Fruit fly (Drosophila melanogaster) whole organism, embryonic: ENCODE data around the gene Gip.

Experiments used
- Ada2b ChIP-seq: fragments of 200-800 bp; sonication (Bioruptor generic); IDR thresholded peaks from 2 replicates; pipeline ENCODE4 v1.3.6; 2022; ENCODE audit warnings: missing biosample characterization, missing genetic modification characterization
- Asciz ChIP-seq: fragments of 200-800 bp; sonication (Bioruptor generic); optimal IDR thresholded peaks from 2 replicates; lab custom pipeline; 2017; ENCODE audit warnings: missing biosample characterization, mild to moderate bottlenecking, missing genetic modification characterization, missing genetic modification reagents
- B-H2 ChIP-seq: fragments of 200-800 bp; sonication (Bioruptor generic); optimal IDR thresholded peaks from 2 replicates; lab custom pipeline; 2018; ENCODE audit warnings: missing biosample characterization, mild to moderate bottlenecking, missing genetic modification characterization
- CG10147 ChIP-seq: fragments of 200-800 bp; sonication (Bioruptor generic); optimal IDR thresholded peaks from 2 replicates; lab custom pipeline; 2019; ENCODE audit warnings: missing biosample characterization, mild to moderate bottlenecking, missing genetic modification characterization, moderate library complexity
- CG10366 ChIP-seq: fragments of 200-800 bp; sonication (Bioruptor generic); IDR thresholded peaks from 2 replicates; pipeline ENCODE4 v1.3.6; 2022; ENCODE audit warnings: missing biosample characterization, missing genetic modification characterization
- CG11093 ChIP-seq: fragments of 200-800 bp; sonication (Bioruptor generic); IDR thresholded peaks from 3 replicates; pipeline ENCODE4 v1.3.6; 2022; ENCODE audit warnings: missing biosample characterization, missing genetic modification characterization
- CG12155 ChIP-seq: fragments of 200-800 bp; sonication (Bioruptor generic); optimal IDR thresholded peaks from 3 replicates; lab custom pipeline; 2016; ENCODE audit warnings: missing biosample characterization, missing genetic modification characterization
- CG12942 ChIP-seq: fragments of 200-800 bp; sonication (Bioruptor generic); optimal IDR thresholded peaks from 3 replicates; lab custom pipeline; 2016; ENCODE audit warnings: missing biosample characterization, missing genetic modification characterization
- CG14014 ChIP-seq: fragments of 200-800 bp; sonication (Bioruptor generic); IDR thresholded peaks from 2 replicates; pipeline ENCODE4 v1.3.6; 2022; ENCODE audit warnings: missing biosample characterization, missing genetic modification characterization
- CG14710 ChIP-seq: fragments of 200-800 bp; sonication (Bioruptor generic); optimal IDR thresholded peaks from 3 replicates; lab custom pipeline; 2019; ENCODE audit warnings: missing biosample characterization, mild to moderate bottlenecking, missing genetic modification characterization, moderate library complexity
- CG14860 ChIP-seq: fragments of 200-800 bp; sonication (Bioruptor generic); IDR thresholded peaks from 3 replicates; pipeline ENCODE4 v1.3.6; 2022; ENCODE audit warnings: missing biosample characterization, missing genetic modification characterization; ENCODE audit not compliant: partially characterized antibody
- CG17361 ChIP-seq: fragments of 200-800 bp; sonication (Bioruptor generic); IDR thresholded peaks from 3 replicates; pipeline ENCODE4 v1.3.6; 2022; ENCODE audit warnings: missing biosample characterization, missing genetic modification characterization
- CG18476 ChIP-seq: fragments of 200-800 bp; sonication (Bioruptor generic); optimal IDR thresholded peaks from 2 replicates; lab custom pipeline; 2016; ENCODE audit warnings: missing biosample characterization, mild to moderate bottlenecking, missing genetic modification characterization
- CG31224 ChIP-seq: fragments of 200-800 bp; sonication (Bioruptor generic); IDR thresholded peaks from 2 replicates; pipeline ENCODE4 v1.3.6; 2022; ENCODE audit warnings: missing biosample characterization, missing genetic modification characterization
- CG32532 ChIP-seq: fragments of 200-800 bp; sonication (Bioruptor generic); IDR thresholded peaks from 2 replicates; pipeline ENCODE4 v1.3.6; 2022; ENCODE audit warnings: missing biosample characterization, missing genetic modification characterization
- CG3281 ChIP-seq: fragments of 200-800 bp; sonication (Bioruptor generic); optimal IDR thresholded peaks from 3 replicates; lab custom pipeline; 2017; ENCODE audit warnings: missing biosample characterization, mild to moderate bottlenecking, missing genetic modification characterization
- CG34376 ChIP-seq: fragments of 200-800 bp; sonication (Bioruptor generic); optimal IDR thresholded peaks from 2 replicates; lab custom pipeline; 2018; ENCODE audit warnings: missing biosample characterization, mild to moderate bottlenecking, missing genetic modification characterization
- CG4820 ChIP-seq: fragments of 200-800 bp; sonication (Bioruptor generic); optimal IDR thresholded peaks from 3 replicates; lab custom pipeline; 2016; ENCODE audit warnings: missing biosample characterization, missing genetic modification characterization
- CG5245 ChIP-seq: fragments of 200-800 bp; sonication (Bioruptor generic); optimal IDR thresholded peaks from 3 replicates; lab custom pipeline; 2016; ENCODE audit warnings: missing biosample characterization, missing genetic modification characterization
- CG6765 ChIP-seq: fragments of 200-800 bp; sonication (Bioruptor generic); optimal IDR thresholded peaks from 3 replicates; lab custom pipeline; 2017; ENCODE audit warnings: missing biosample characterization, mild to moderate bottlenecking, missing genetic modification characterization
- CG7357 ChIP-seq: fragments of 200-800 bp; sonication (Bioruptor generic); IDR thresholded peaks from 3 replicates; pipeline ENCODE4 v1.3.6; 2022; ENCODE audit warnings: missing biosample characterization, missing genetic modification characterization
- Chrac-16 ChIP-seq: fragments of 200-800 bp; sonication (Bioruptor generic); optimal IDR thresholded peaks from 3 replicates; lab custom pipeline; 2016; ENCODE audit warnings: missing biosample characterization, missing genetic modification characterization
- Drgx ChIP-seq: fragments of 200-800 bp; sonication (Bioruptor generic); IDR thresholded peaks from 2 replicates; pipeline ENCODE4 v1.3.6; 2022; ENCODE audit warnings: missing biosample characterization, missing genetic modification characterization
- Elba2 ChIP-seq: fragments of 200-800 bp; sonication (Bioruptor generic); optimal IDR thresholded peaks from 3 replicates; lab custom pipeline; 2016; ENCODE audit warnings: missing biosample characterization, missing genetic modification characterization
- HHEX ChIP-seq: fragments of 200-800 bp; sonication (Bioruptor generic); optimal IDR thresholded peaks from 3 replicates; lab custom pipeline; 2017; ENCODE audit warnings: missing biosample characterization, mild to moderate bottlenecking, missing genetic modification characterization, missing genetic modification reagents
- Max ChIP-seq: fragments of 200-800 bp; sonication (Bioruptor generic); optimal IDR thresholded peaks from 2 replicates; lab custom pipeline; 2016; ENCODE audit warnings: missing biosample characterization, mild to moderate bottlenecking, missing genetic modification characterization
- Med ChIP-seq: fragments of 200-800 bp; sonication (Bioruptor generic); peaks from one replicate; lab custom pipeline; 2016; ENCODE audit warnings: missing biosample characterization, missing genetic modification characterization, mild to moderate bottlenecking, inconsistent platforms, moderate library complexity
- Myb ChIP-seq: fragments of 200-800 bp; sonication (Bioruptor generic); optimal IDR thresholded peaks from 2 replicates; lab custom pipeline; 2016; ENCODE audit warnings: missing biosample characterization, missing genetic modification characterization
- Spps ChIP-seq: fragments of 200-800 bp; sonication (Bioruptor generic); optimal IDR thresholded peaks from 2 replicates; lab custom pipeline; 2018; ENCODE audit warnings: missing biosample characterization, mild to moderate bottlenecking, missing genetic modification characterization
- Sry-δ ChIP-seq: fragments of 200-800 bp; sonication (Bioruptor generic); optimal IDR thresholded peaks from 2 replicates; lab custom pipeline; 2016; ENCODE audit warnings: missing biosample characterization, missing genetic modification characterization
- amos ChIP-seq: fragments of 200-800 bp; sonication (Bioruptor generic); IDR thresholded peaks from 2 replicates; pipeline ENCODE4 v1.3.6; 2022; ENCODE audit warnings: missing biosample characterization, missing genetic modification characterization; ENCODE audit not compliant: partially characterized antibody
- bigmax ChIP-seq: fragments of 200-800 bp; sonication (Bioruptor generic); optimal IDR thresholded peaks from 2 replicates; lab custom pipeline; 2018; ENCODE audit warnings: missing biosample characterization, mild to moderate bottlenecking, missing genetic modification characterization
- cad ChIP-seq: fragments of >200 bp; optimal IDR thresholded peaks from 2 replicates; lab custom pipeline; 2017; ENCODE audit warnings: missing biosample characterization, missing genetic modification characterization
- chif ChIP-seq, 2 experiments: fragments of 200-800 bp; sonication (Bioruptor generic); optimal IDR thresholded peaks; 3 replicates each; lab custom pipeline; 2016; ENCODE audit warnings: missing biosample characterization in 2 of 2, missing genetic modification characterization in 2 of 2
- dan ChIP-seq: fragments of 200-800 bp; sonication (Bioruptor generic); IDR thresholded peaks from 2 replicates; pipeline ENCODE4 v1.3.6; 2022; ENCODE audit warnings: missing biosample characterization, missing genetic modification characterization
- dmrt11E ChIP-seq: fragments of 200-800 bp; sonication (Bioruptor generic); optimal IDR thresholded peaks from 3 replicates; lab custom pipeline; 2018; ENCODE audit warnings: missing biosample characterization, mild to moderate bottlenecking, missing genetic modification characterization, moderate library complexity
- ems ChIP-seq: fragments of 200-800 bp; sonication (Bioruptor generic); optimal IDR thresholded peaks from 3 replicates; lab custom pipeline; 2016; ENCODE audit warnings: missing biosample characterization, missing genetic modification characterization
- grau ChIP-seq: fragments of 200-800 bp; optimal IDR thresholded peaks from 3 replicates; lab custom pipeline; 2019; ENCODE audit warnings: missing biosample characterization, mild to moderate bottlenecking, missing genetic modification characterization, moderate library complexity
- gt ChIP-seq: fragments of 200-800 bp; sonication (Bioruptor generic); IDR thresholded peaks from 2 replicates; pipeline ENCODE4 v1.3.6; 2022; ENCODE audit warnings: missing biosample characterization, missing genetic modification characterization
- ind ChIP-seq: fragments of 200-800 bp; sonication (Bioruptor generic); optimal IDR thresholded peaks from 3 replicates; lab custom pipeline; 2016; ENCODE audit warnings: missing biosample characterization, missing genetic modification characterization
- jigr1 ChIP-seq: fragments of 200-800 bp; sonication (Bioruptor generic); IDR thresholded peaks from 3 replicates; pipeline ENCODE4 v1.3.6; 2022; ENCODE audit warnings: missing biosample characterization, missing genetic modification characterization
- lilli ChIP-seq: fragments of 200-800 bp; sonication (Bioruptor generic); optimal IDR thresholded peaks from 3 replicates; lab custom pipeline; 2016; ENCODE audit warnings: missing biosample characterization, missing genetic modification characterization
- pb ChIP-seq: fragments of 200-800 bp; sonication (Bioruptor generic); optimal IDR thresholded peaks from 3 replicates; lab custom pipeline; 2016; ENCODE audit warnings: missing biosample characterization, missing genetic modification characterization
- phol ChIP-seq: fragments of 200-800 bp; sonication (Bioruptor generic); optimal IDR thresholded peaks from 3 replicates; lab custom pipeline; 2018; ENCODE audit warnings: missing biosample characterization, mild to moderate bottlenecking, missing genetic modification characterization, moderate library complexity
- pnt ChIP-seq: fragments of 200-800 bp; sonication (Bioruptor generic); optimal IDR thresholded peaks from 3 replicates; lab custom pipeline; 2016; ENCODE audit warnings: missing biosample characterization, missing genetic modification characterization
- pros ChIP-seq: fragments of 200-800 bp; sonication (Bioruptor generic); optimal IDR thresholded peaks from 3 replicates; lab custom pipeline; 2019; ENCODE audit warnings: missing biosample characterization, mild to moderate bottlenecking, missing genetic modification characterization, moderate library complexity
- row ChIP-seq: fragments of 200-800 bp; sonication (Bioruptor generic); IDR thresholded peaks from 3 replicates; pipeline ENCODE4 v1.3.6; 2022; ENCODE audit warnings: missing biosample characterization, missing genetic modification characterization
- salm ChIP-seq: fragments of 200-800 bp; sonication (Bioruptor generic); optimal IDR thresholded peaks from 2 replicates; lab custom pipeline; 2018; ENCODE audit warnings: missing biosample characterization, mild to moderate bottlenecking, missing genetic modification characterization
- scrt ChIP-seq: fragments of 200-800 bp; sonication (Bioruptor generic); optimal IDR thresholded peaks from 2 replicates; lab custom pipeline; 2018; ENCODE audit warnings: missing biosample characterization, mild to moderate bottlenecking, missing genetic modification characterization, moderate library complexity
- yki ChIP-seq: fragments of >200 bp; optimal IDR thresholded peaks from 3 replicates; lab custom pipeline; 2018
- zf30C ChIP-seq: fragments of 200-800 bp; sonication (Bioruptor generic); optimal IDR thresholded peaks from 3 replicates; lab custom pipeline; 2018; ENCODE audit warnings: missing biosample characterization, mild to moderate bottlenecking, missing genetic modification characterization

Gip gene

DNA sequence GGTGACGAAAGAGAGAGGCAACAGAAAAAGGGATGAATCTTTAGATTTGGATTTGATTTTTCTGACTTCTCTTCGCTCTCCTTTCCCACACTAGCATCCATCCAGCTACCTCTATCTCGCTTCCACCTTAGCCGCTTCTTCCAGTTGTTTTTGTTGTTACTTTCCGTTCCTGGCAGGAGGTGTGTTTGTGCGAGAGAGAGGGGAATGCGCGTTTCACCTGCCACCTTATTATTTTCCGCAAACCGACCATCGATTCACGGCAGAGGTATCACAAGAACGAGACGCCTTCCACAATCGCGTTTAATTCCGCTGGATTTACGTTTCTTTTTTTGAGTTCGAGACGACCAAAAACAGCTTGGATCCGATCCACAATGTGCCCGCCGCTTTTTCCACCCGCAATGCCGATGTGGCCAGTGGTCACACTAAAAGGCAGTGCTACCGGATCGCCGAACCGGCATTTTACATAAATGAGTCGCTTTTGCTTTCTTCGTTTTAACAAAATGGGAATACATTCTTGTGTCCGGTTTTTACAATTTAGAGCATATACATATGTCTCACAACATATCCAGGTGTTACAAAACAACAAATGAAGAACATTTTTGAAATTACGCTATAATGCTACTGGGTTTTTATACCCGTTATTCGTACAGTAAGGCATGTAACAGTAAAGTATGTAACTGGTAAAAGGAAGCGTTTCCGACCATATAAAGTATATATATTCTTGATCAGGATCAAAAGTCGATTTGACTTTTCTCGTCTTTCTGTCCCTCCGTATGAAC is 3.9 kb downstream of the Gip start, which contains the start of gene alpha-Man-Ia (continued):
- TF ChIP-seq Spps (tag; lab: Kevin White, UChicago) (no peak), Ada2b (no peak), gt (GFP tag; lab: Robert Waterston, UW) (no peak), pb (GFP tag; lab: Kevin White, UChicago) (no peak), zf30C (GFP tag; lab: Kevin White, UChicago) (no peak), CG12942 (GFP tag; lab: Kevin White, UChicago) (peak; percentile 21), salm (no peak), ems (GFP tag; lab: Kevin White, UChicago) (no peak), HHEX (peak; percentile 16), CG14014 (GFP tag; lab: Robert Waterston, UW) (0 out of 2 replicates have a peak, but pooled peaks have one; percentile 11), CG10147 (GFP tag; lab: Kevin White, UChicago) (no peak), lilli (GFP tag; lab: Kevin White, UChicago) (peak; percentile 33), CG5245 (no peak), amos (peak; percentile 26; the same call in 1 of the 2 replicates), Elba2 (GFP tag; lab: Kevin White, UChicago) (no peak), CG7357 (no peak), ind (peak; percentile 8), bigmax (no peak), Asciz (GFP tag; lab: Kevin White, UChicago) (no peak), B-H2 (GFP tag; lab: Kevin White, UChicago) (peak; percentile 26), cad (GFP tag; lab: Kevin White, UChicago) (no peak), CG3281 (GFP tag; lab: Kevin White, UChicago) (no peak), Sry-δ (peak; percentile 69), yki (lab: Kevin White, UChicago) (no peak), Drgx (GFP tag; lab: Robert Waterston, UW) (no peak), CG14710 (tag; lab: Kevin White, UChicago) (peak; percentile 57), CG32532 (GFP tag; lab: Robert Waterston, UW) (peak; percentile 26; the same call in 1 of the 2 replicates), Myb (GFP tag; lab: Kevin White, UChicago) (peak; percentile 69), CG6765 (GFP tag; lab: Kevin White, UChicago) (no peak), scrt (no peak), CG18476 (GFP tag; lab: Kevin White, UChicago) (no peak), Chrac-16 (no peak), phol (tag; lab: Kevin White, UChicago) (peak; percentile 49), CG17361 (GFP tag; lab: Robert Waterston, UW) (peak; percentile 55; the same call in 2 of the 3 replicates), CG10366 (GFP tag; lab: Robert Waterston, UW) (no peak), pros (GFP tag; lab: Kevin White, UChicago) (peak; percentile 97), pnt (GFP tag; lab: Kevin White, UChicago) (peak; percentile 36), dmrt11E (tag; lab: Kevin White, UChicago) (no peak), row (GFP tag; lab: Robert Waterston, UW) (peak; percentile 47), CG14860 (no peak), jigr1 (GFP tag; lab: Robert Waterston, UW) (no peak), grau (tag; lab: Kevin White, UChicago) (peak; percentile 30), CG4820 (GFP tag; lab: Kevin White, UChicago) (peak; percentile 28), chif (GFP tag; optimal IDR thresholded peaks at IDR 0.05; lab: Kevin White, UChicago) (peak in 1 of 2 experiments; percentile 13), Max (GFP tag; lab: Kevin White, UChicago) (peak; percentile 31), Med (peak; percentile 75), CG12155 (peak; percentile 23), CG34376 (no peak), dan (no peak), CG11093 (GFP tag; lab: Robert Waterston, UW) (no peak), CG31224 (GFP tag; lab: Robert Waterston, UW) (no peak)
